Worm (Caenorhabditis elegans) whole organism, early embryonic: ENCODE measurements around the gene mrpl-18.

Source experiments
- aly-1 ChIP-seq: sonication (generic microtip); optimal IDR thresholded peaks from 2 replicates; lab custom pipeline; 2016; ENCODE audit warnings: missing genetic modification characterization, missing compliant biosample characterization
- ama-1 ChIP-seq: fragments of 150-350 bp; optimal IDR thresholded peaks from 2 replicates; lab custom pipeline; 2014
- ets-7 ChIP-seq: sonication (generic microtip); optimal IDR thresholded peaks from 2 replicates; lab custom pipeline; 2016; ENCODE audit warnings: missing genotype, missing genetic modification characterization, missing compliant biosample characterization
- flt-1 ChIP-seq: fragments of 200-800 bp; sonication (Bioruptor generic); IDR thresholded peaks from 2 replicates; pipeline ENCODE4 v1.3.6; 2022; ENCODE audit warnings: missing genetic modification characterization, missing compliant biosample characterization
- hmbx-1 ChIP-seq: sonication (generic microtip); optimal IDR thresholded peaks from 2 replicates; lab custom pipeline; 2016; ENCODE audit warnings: mild to moderate bottlenecking, missing genetic modification characterization, missing compliant biosample characterization
- hmg-4 ChIP-seq: fragments of 200-800 bp; sonication (Bioruptor generic); optimal IDR thresholded peaks from 2 replicates; lab custom pipeline; 2018; ENCODE audit warnings: mild to moderate bottlenecking, missing genetic modification characterization, missing compliant biosample characterization
- hnd-1 ChIP-seq: sonication (generic microtip); optimal IDR thresholded peaks from 2 replicates; lab custom pipeline; 2016; ENCODE audit warnings: missing genetic modification characterization, missing compliant biosample characterization
- pes-1 ChIP-seq: fragments of 200-800 bp; sonication (Bioruptor generic); IDR thresholded peaks from 2 replicates; pipeline ENCODE4 v1.3.6; 2022; ENCODE audit warnings: missing genetic modification reagents, missing genetic modification characterization, missing compliant biosample characterization
- sea-1 ChIP-seq: fragments of 200-800 bp; sonication (Bioruptor generic); conservative IDR thresholded peaks from 2 replicates; pipeline ENCODE4 v1.3.6; 2022; ENCODE audit warnings: missing genetic modification characterization, missing compliant biosample characterization
- tbx-37 ChIP-seq: fragments of 200-800 bp; sonication (Bioruptor generic); conservative IDR thresholded peaks from 2 replicates; pipeline ENCODE4 v1.3.6; 2022; ENCODE audit warnings: missing genetic modification reagents, missing genetic modification characterization, missing compliant biosample characterization

DNA sequence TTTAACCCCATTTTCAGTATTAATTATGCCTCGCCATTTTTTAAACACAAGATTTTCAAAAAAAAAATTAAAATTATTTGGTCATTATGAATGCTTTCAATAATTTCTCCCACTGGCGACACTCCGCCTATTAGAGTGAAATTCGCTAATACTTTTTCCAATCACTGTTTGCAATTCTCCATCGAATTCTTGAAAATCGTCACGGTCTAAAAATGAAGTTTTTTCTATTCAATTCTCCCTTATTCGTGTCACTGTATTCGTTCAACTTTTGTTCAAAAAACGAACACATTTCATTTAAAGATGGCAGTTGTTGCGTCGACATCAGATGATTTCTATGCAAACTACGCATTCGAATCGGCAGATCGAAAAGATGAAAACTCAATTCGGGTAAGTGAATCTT is 36.3 kb upstream of the mrpl-18 start, which contains the start of gene C14B9.3:
- TF ChIP-seq aly-1 (tag; lab: Kevin White, UChicago) (no peak), ets-7 (tag; lab: Kevin White, UChicago) (no peak), tbx-37 (GFP tag; lab: Robert Waterston, UW) (no peak), pes-1 (no peak), sea-1 (no peak), flt-1 (no peak), ama-1 (no peak), hmg-4 (no peak), hnd-1 (tag; lab: Kevin White, UChicago) (no peak), hmbx-1 (tag; lab: Kevin White, UChicago) (no peak)
